Fruit fly (Drosophila melanogaster) whole organism, embryonic: ENCODE measurements around the gene SkpE.
A peak's percentile ranks its signal among the peaks of the same experiment; 100 is the strongest.

Source experiments
- BEAF-32 ChIP-seq: fragments of 200-800 bp; sonication (Bioruptor generic); optimal IDR thresholded peaks from 3 replicates; lab custom pipeline; 2017; ENCODE audit warnings: missing biosample characterization, missing genetic modification characterization, mild to moderate bottlenecking, moderate library complexity, missing genetic modification reagents
- CG1024 ChIP-seq: fragments of 200-800 bp; sonication (Bioruptor generic); IDR thresholded peaks from 2 replicates; pipeline ENCODE4 v1.3.6; 2022; ENCODE audit warnings: missing biosample characterization, missing genetic modification characterization
- CG10565 ChIP-seq: fragments of 200-800 bp; sonication (Bioruptor generic); optimal IDR thresholded peaks from 3 replicates; lab custom pipeline; 2016; ENCODE audit warnings: missing biosample characterization, mild to moderate bottlenecking, missing genetic modification characterization
- CG11696 ChIP-seq: fragments of 200-800 bp; sonication (Bioruptor generic); IDR thresholded peaks from 2 replicates; pipeline ENCODE4 v1.3.6; 2022; ENCODE audit warnings: missing biosample characterization, missing genetic modification characterization
- CG15011 ChIP-seq: fragments of 200-800 bp; sonication (Bioruptor generic); optimal IDR thresholded peaks from 3 replicates; lab custom pipeline; 2018; ENCODE audit warnings: missing biosample characterization, mild to moderate bottlenecking, missing genetic modification characterization
- CG16813 ChIP-seq: fragments of 200-800 bp; sonication (Bioruptor generic); IDR thresholded peaks from 3 replicates; pipeline ENCODE4 v1.3.6; 2022; ENCODE audit warnings: missing biosample characterization, missing genetic modification characterization; ENCODE audit not compliant: partially characterized antibody
- CG18599 ChIP-seq: fragments of 200-800 bp; sonication (Bioruptor generic); optimal IDR thresholded peaks from 3 replicates; lab custom pipeline; 2017; ENCODE audit warnings: missing biosample characterization, missing genetic modification characterization, mild to moderate bottlenecking, moderate library complexity, missing genetic modification reagents
- CG31441 ChIP-seq: fragments of 200-800 bp; sonication (Bioruptor generic); IDR thresholded peaks from 2 replicates; pipeline ENCODE4 v1.3.6; 2022; ENCODE audit warnings: missing biosample characterization, missing genetic modification characterization
- CG33213 ChIP-seq: fragments of 200-800 bp; sonication (Bioruptor generic); optimal IDR thresholded peaks from 3 replicates; lab custom pipeline; 2016; ENCODE audit warnings: missing biosample characterization, missing genetic modification characterization
- CG33557 ChIP-seq: fragments of 200-800 bp; sonication (Bioruptor generic); optimal IDR thresholded peaks from 2 replicates; lab custom pipeline; 2019; ENCODE audit warnings: missing biosample characterization, mild to moderate bottlenecking, missing genetic modification characterization, moderate library complexity
- CG34224 ChIP-seq: fragments of 200-800 bp; sonication (Bioruptor generic); IDR thresholded peaks from 3 replicates; pipeline ENCODE4 v1.3.6; 2022; ENCODE audit warnings: missing biosample characterization, missing genetic modification characterization; ENCODE audit not compliant: partially characterized antibody
- CG34376 ChIP-seq: fragments of 200-800 bp; sonication (Bioruptor generic); optimal IDR thresholded peaks from 2 replicates; lab custom pipeline; 2018; ENCODE audit warnings: missing biosample characterization, mild to moderate bottlenecking, missing genetic modification characterization
- CG6272 ChIP-seq: fragments of 200-800 bp; sonication (Bioruptor generic); IDR thresholded peaks from 2 replicates; pipeline ENCODE4 v1.3.6; 2022; ENCODE audit warnings: missing biosample characterization, missing genetic modification characterization
- CG7271 ChIP-seq: fragments of 200-800 bp; sonication (Bioruptor generic); optimal IDR thresholded peaks from 2 replicates; lab custom pipeline; 2018; ENCODE audit warnings: missing biosample characterization, mild to moderate bottlenecking, missing genetic modification characterization, moderate library complexity
- CG7357 ChIP-seq: fragments of 200-800 bp; sonication (Bioruptor generic); IDR thresholded peaks from 3 replicates; pipeline ENCODE4 v1.3.6; 2022; ENCODE audit warnings: missing biosample characterization, missing genetic modification characterization
- CG7556 ChIP-seq: fragments of 200-800 bp; sonication (Bioruptor generic); optimal IDR thresholded peaks from 2 replicates; lab custom pipeline; 2017; ENCODE audit warnings: missing biosample characterization, mild to moderate bottlenecking, missing genetic modification characterization
- Deaf1 ChIP-seq: fragments of 200-800 bp; optimal IDR thresholded peaks from 3 replicates; lab custom pipeline; 2019; ENCODE audit warnings: missing biosample characterization, mild to moderate bottlenecking, missing genetic modification characterization, moderate library complexity
- Dek ChIP-seq: fragments of 200-800 bp; sonication (Bioruptor generic); optimal IDR thresholded peaks from 3 replicates; lab custom pipeline; 2019; ENCODE audit warnings: missing biosample characterization, mild to moderate bottlenecking, missing genetic modification characterization, moderate library complexity
- Dip2 ChIP-seq: fragments of 200-800 bp; sonication (Bioruptor generic); IDR thresholded peaks from 2 replicates; pipeline ENCODE4 v1.3.6; 2022; ENCODE audit warnings: missing biosample characterization, missing genetic modification characterization
- Dip3 ChIP-seq: fragments of 200-800 bp; sonication (Bioruptor generic); optimal IDR thresholded peaks from 3 replicates; lab custom pipeline; 2016; ENCODE audit warnings: missing biosample characterization, missing genetic modification characterization
- Ets65A ChIP-seq: fragments of 200-800 bp; sonication (Bioruptor generic); peaks from one replicate; lab custom pipeline; 2016; ENCODE audit warnings: missing biosample characterization, missing genetic modification characterization
- GATAe ChIP-seq: fragments of 200-800 bp; sonication (Bioruptor generic); conservative IDR thresholded peaks from 2 replicates; pipeline ENCODE4 v1.3.6; 2022; ENCODE audit warnings: missing biosample characterization, missing genetic modification characterization
- Gsc ChIP-seq: fragments of 200-800 bp; sonication (Bioruptor generic); IDR thresholded peaks from 2 replicates; pipeline ENCODE4 v1.3.6; 2022; ENCODE audit warnings: missing biosample characterization, missing genetic modification characterization
- Hmr ChIP-seq: fragments of 200-800 bp; sonication (Bioruptor generic); optimal IDR thresholded peaks from 3 replicates; lab custom pipeline; 2017; ENCODE audit warnings: mild to moderate bottlenecking, missing biosample characterization, missing genetic modification reagents, missing genetic modification characterization
- Hr39 ChIP-seq: fragments of >200 bp; optimal IDR thresholded peaks from 2 replicates; lab custom pipeline; 2017
- Hr78 ChIP-seq, 2 experiments: fragments of 200-800 bp in 1 of 2; fragments of >200 bp in 1 of 2; sonication (Bioruptor generic) in 1 of 2; optimal IDR thresholded peaks; 2 replicates each; lab custom pipeline; 2017 to 2019; ENCODE audit warnings: missing biosample characterization in 2 of 2, missing genetic modification characterization in 2 of 2, mild to moderate bottlenecking in 1 of 2, moderate library complexity in 1 of 2
- Hsf ChIP-seq: fragments of 200-800 bp; sonication (Bioruptor generic); optimal IDR thresholded peaks from 3 replicates; lab custom pipeline; 2016; ENCODE audit warnings: missing biosample characterization, missing genetic modification characterization
- Kr ChIP-seq: fragments of 200-800 bp; sonication (Bioruptor generic); optimal IDR thresholded peaks from 2 replicates; lab custom pipeline; 2017; ENCODE audit warnings: missing biosample characterization, mild to moderate bottlenecking, missing genetic modification characterization
- Oli ChIP-seq: fragments of 200-800 bp; sonication (Bioruptor generic); optimal IDR thresholded peaks from 2 replicates; lab custom pipeline; 2018; ENCODE audit warnings: missing biosample characterization, mild to moderate bottlenecking, missing genetic modification characterization, moderate library complexity
- Opbp ChIP-seq: fragments of 200-800 bp; sonication (Bioruptor generic); IDR thresholded peaks from 3 replicates; pipeline ENCODE4 v1.3.6; 2022; ENCODE audit warnings: missing biosample characterization, missing genetic modification characterization; ENCODE audit not compliant: partially characterized antibody
- Sox102F ChIP-seq: fragments of 200-800 bp; sonication (Bioruptor generic); optimal IDR thresholded peaks from 2 replicates; lab custom pipeline; 2018; ENCODE audit warnings: missing biosample characterization, mild to moderate bottlenecking, missing genetic modification characterization, moderate library complexity
- abd-A ChIP-seq: fragments of 200-800 bp; sonication (Bioruptor generic); optimal IDR thresholded peaks from 3 replicates; lab custom pipeline; 2019; ENCODE audit warnings: missing biosample characterization, mild to moderate bottlenecking, missing genetic modification characterization, moderate library complexity
- bbx ChIP-seq: fragments of 200-800 bp; sonication (Bioruptor generic); IDR thresholded peaks from 2 replicates; pipeline ENCODE4 v1.3.6; 2022; ENCODE audit warnings: missing biosample characterization, missing genetic modification characterization; ENCODE audit not compliant: partially characterized antibody
- br ChIP-seq: fragments of >200 bp; optimal IDR thresholded peaks from 2 replicates; lab custom pipeline; 2017
- cg ChIP-seq: fragments of 200-800 bp; sonication (Bioruptor generic); optimal IDR thresholded peaks from 3 replicates; lab custom pipeline; 2019; ENCODE audit warnings: missing biosample characterization, mild to moderate bottlenecking, missing genetic modification characterization, moderate library complexity
- chif ChIP-seq, 2 experiments: fragments of 200-800 bp; sonication (Bioruptor generic); optimal IDR thresholded peaks; 3 replicates each; lab custom pipeline; 2016; ENCODE audit warnings: missing biosample characterization in 2 of 2, missing genetic modification characterization in 2 of 2
- chn ChIP-seq: fragments of 200-800 bp; sonication (Bioruptor generic); optimal IDR thresholded peaks from 2 replicates; lab custom pipeline; 2016; ENCODE audit warnings: missing biosample characterization, missing genetic modification characterization
- crol ChIP-seq: fragments of 200-800 bp; sonication (Bioruptor generic); IDR thresholded peaks from 2 replicates; pipeline ENCODE4 v1.3.6; 2022; ENCODE audit warnings: missing biosample characterization, missing genetic modification characterization
- dan ChIP-seq: fragments of 200-800 bp; sonication (Bioruptor generic); IDR thresholded peaks from 2 replicates; pipeline ENCODE4 v1.3.6; 2022; ENCODE audit warnings: missing biosample characterization, missing genetic modification characterization
- dmrt99B ChIP-seq: fragments of 200-800 bp; sonication (Bioruptor generic); optimal IDR thresholded peaks from 2 replicates; lab custom pipeline; 2018; ENCODE audit warnings: missing biosample characterization, mild to moderate bottlenecking, missing genetic modification characterization, moderate library complexity
- gem ChIP-seq: fragments of 200-800 bp; sonication (Bioruptor generic); optimal IDR thresholded peaks from 2 replicates; lab custom pipeline; 2019; ENCODE audit warnings: missing biosample characterization, mild to moderate bottlenecking, missing genetic modification characterization, moderate library complexity
- h ChIP-seq: fragments of >200 bp; optimal IDR thresholded peaks from 2 replicates; lab custom pipeline; 2017
- hbn ChIP-seq: fragments of 200-800 bp; sonication (Bioruptor generic); IDR thresholded peaks from 2 replicates; pipeline ENCODE4 v1.3.6; 2022; ENCODE audit warnings: missing biosample characterization, missing genetic modification characterization; ENCODE audit not compliant: partially characterized antibody
- jumu ChIP-seq: fragments of 200-800 bp; sonication (Bioruptor generic); optimal IDR thresholded peaks from 3 replicates; lab custom pipeline; 2016; ENCODE audit warnings: missing biosample characterization, missing genetic modification characterization
- mld ChIP-seq: fragments of 200-800 bp; sonication (Bioruptor generic); IDR thresholded peaks from 3 replicates; pipeline ENCODE4 v1.3.6; 2022; ENCODE audit warnings: missing biosample characterization, missing genetic modification characterization; ENCODE audit not compliant: partially characterized antibody
- pros ChIP-seq: fragments of 200-800 bp; sonication (Bioruptor generic); optimal IDR thresholded peaks from 3 replicates; lab custom pipeline; 2019; ENCODE audit warnings: missing biosample characterization, mild to moderate bottlenecking, missing genetic modification characterization, moderate library complexity
- repo ChIP-seq: fragments of 200-800 bp; sonication (Bioruptor generic); optimal IDR thresholded peaks from 2 replicates; lab custom pipeline; 2016; ENCODE audit warnings: missing biosample characterization, missing genetic modification characterization
- rib ChIP-seq: fragments of 200-800 bp; sonication (Bioruptor generic); IDR thresholded peaks from 2 replicates; pipeline ENCODE4 v1.3.6; 2022; ENCODE audit warnings: missing biosample characterization, missing genetic modification characterization
- scrt ChIP-seq: fragments of 200-800 bp; sonication (Bioruptor generic); optimal IDR thresholded peaks from 2 replicates; lab custom pipeline; 2018; ENCODE audit warnings: missing biosample characterization, mild to moderate bottlenecking, missing genetic modification characterization, moderate library complexity
- sisA ChIP-seq: fragments of 200-800 bp; sonication (Bioruptor generic); IDR thresholded peaks from 2 replicates; pipeline ENCODE4 v1.3.6; 2022; ENCODE audit warnings: missing biosample characterization, missing genetic modification characterization
- so ChIP-seq: fragments of 200-800 bp; sonication (Bioruptor generic); IDR thresholded peaks from 3 replicates; pipeline ENCODE4 v1.3.6; 2022; ENCODE audit warnings: missing biosample characterization, missing genetic modification characterization

SkpE gene

DNA sequence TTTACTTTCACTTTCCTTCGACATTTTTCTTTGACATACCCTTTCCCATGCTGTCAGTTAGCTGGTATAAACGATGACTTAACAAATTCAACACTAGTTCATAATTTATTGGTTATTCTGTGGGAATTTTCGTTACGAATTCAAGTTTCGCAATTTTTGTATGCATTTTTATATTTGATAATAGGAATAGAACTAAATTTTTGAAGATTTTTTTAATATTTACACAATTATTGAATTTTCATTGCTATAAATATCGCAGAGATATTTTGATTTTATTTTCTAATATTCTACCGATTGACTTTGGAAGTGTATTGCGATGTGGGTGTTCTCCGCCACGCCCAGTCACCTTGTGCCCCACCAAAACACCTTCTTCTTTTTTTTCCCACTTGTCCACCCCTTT is 17.7 kb downstream of the SkpE start (continued):
- TF ChIP-seq Opbp = no peak
- TF ChIP-seq CG34224 (GFP tag; lab: Robert Waterston, UW) = no peak
- peak; percentile 22 for TF ChIP-seq Hmr
- TF ChIP-seq mld (GFP tag; lab: Robert Waterston, UW) = no peak
- TF ChIP-seq scrt (GFP tag; lab: Kevin White, UChicago) = no peak
- TF ChIP-seq jumu (GFP tag; lab: Kevin White, UChicago) = no peak
- TF ChIP-seq CG16813 = no peak
- no peak for TF ChIP-seq chn (GFP tag; lab: Kevin White, UChicago)
- no peak for TF ChIP-seq Oli
- no peak for TF ChIP-seq BEAF-32 (GFP tag; lab: Kevin White, UChicago)
- no peak for TF ChIP-seq CG34376 (GFP tag; lab: Kevin White, UChicago)
- TF ChIP-seq CG7357 (GFP tag; lab: Robert Waterston, UW) = no peak
- TF ChIP-seq CG7556 (GFP tag; lab: Kevin White, UChicago) = peak; percentile 18
- no peak for TF ChIP-seq sisA (GFP tag; lab: Robert Waterston, UW)
- peak; percentile 5 for TF ChIP-seq Sox102F
- TF ChIP-seq CG33557 (GFP tag; lab: Kevin White, UChicago) = no peak
- TF ChIP-seq Dip3 (GFP tag; lab: Kevin White, UChicago) = no peak
- TF ChIP-seq CG10565 (GFP tag; lab: Kevin White, UChicago) = no peak
- TF ChIP-seq CG33213 = no peak
- TF ChIP-seq dan (GFP tag; lab: Robert Waterston, UW) = no peak
- no peak for TF ChIP-seq CG15011 (GFP tag; lab: Kevin White, UChicago)
- TF ChIP-seq CG7271 (tag; lab: Kevin White, UChicago) = no peak
- no peak for TF ChIP-seq Kr (GFP tag; lab: Kevin White, UChicago)
- TF ChIP-seq Dek (tag; lab: Kevin White, UChicago) = no peak
- no peak for TF ChIP-seq CG6272
- TF ChIP-seq CG18599 (GFP tag; lab: Kevin White, UChicago) = no peak
- no peak for TF ChIP-seq Hsf (GFP tag; lab: Kevin White, UChicago)
- no peak for TF ChIP-seq hbn (GFP tag; lab: Robert Waterston, UW)
- peak; percentile 51 for TF ChIP-seq gem (tag; lab: Kevin White, UChicago)
- TF ChIP-seq dmrt99B = peak; percentile 29
- TF ChIP-seq Ets65A (GFP tag; lab: Kevin White, UChicago) = peak; percentile 24
- no peak for TF ChIP-seq h (lab: Kevin White, UChicago)
- TF ChIP-seq, all 482 proteins: peak for 14

DNA sequence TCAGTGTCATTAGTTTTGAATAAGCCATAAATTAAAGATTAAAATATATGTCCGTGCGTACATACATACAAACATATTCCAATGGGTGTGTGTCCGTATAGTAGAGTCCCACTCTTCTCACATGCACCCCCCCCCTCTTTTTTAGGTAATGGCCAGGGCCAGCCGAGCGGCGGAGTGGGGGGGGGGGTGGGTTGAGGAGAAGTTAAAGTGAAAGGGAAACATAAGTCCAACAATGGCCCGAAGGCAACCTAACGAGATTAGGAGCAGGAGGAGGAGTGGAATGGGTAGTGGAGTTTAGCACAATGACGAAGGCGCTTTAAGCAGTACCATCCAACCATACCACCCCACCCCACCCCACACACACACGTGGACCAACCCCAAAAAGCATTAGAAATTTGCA is 28.1 kb downstream of the SkpE start:
- TF ChIP-seq Hr78 (GFP tag; optimal IDR thresholded peaks at IDR 0.05; lab: Kevin White, UChicago) (no peak), CG1024 (GFP tag; lab: Robert Waterston, UW) (no peak), Dip2 (GFP tag; lab: Robert Waterston, UW) (no peak), abd-A (peak; percentile 59), pros (peak; percentile 51), rib (GFP tag; lab: Robert Waterston, UW) (no peak), repo (no peak), CG31441 (no peak), cg (peak; percentile 3), Deaf1 (tag; lab: Kevin White, UChicago) (no peak), Hr39 (no peak), bbx (GFP tag; lab: Robert Waterston, UW) (no peak), crol (peak; percentile 57), so (GFP tag; lab: Robert Waterston, UW) (no peak), br (lab: Kevin White, UChicago) (no peak), GATAe (no peak), Gsc (GFP tag; lab: Robert Waterston, UW) (no peak), CG11696 (GFP tag; lab: Robert Waterston, UW) (no peak), chif (GFP tag; optimal IDR thresholded peaks at IDR 0.05; lab: Kevin White, UChicago) (no peak)
- TF ChIP-seq, all 482 proteins: peak for 4
